Worm (Caenorhabditis elegans) whole organism, mixed stage, embryonic: ENCODE measurements around the gene ram-5.

Experiments
- blmp-1 ChIP-seq: fragments of 150-350 bp; optimal IDR thresholded peaks from 2 replicates; lab custom pipeline; 2014; ENCODE audit warnings: missing biosample characterization, missing genetic modification characterization
- ceh-43 ChIP-seq: fragments of 200-800 bp; sonication (Bioruptor generic); optimal IDR thresholded peaks from 2 replicates; lab custom pipeline; 2018; ENCODE audit warnings: mild to moderate bottlenecking, missing genetic modification characterization, moderate library complexity, missing compliant biosample characterization
- nhr-28 ChIP-seq: fragments of 150-350 bp; optimal IDR thresholded peaks from 2 replicates; lab custom pipeline; 2014; ENCODE audit warnings: missing biosample characterization, missing genetic modification characterization
- unc-62 ChIP-seq: fragments of 150-350 bp; optimal IDR thresholded peaks from 2 replicates; lab custom pipeline; 2014; ENCODE audit warnings: missing biosample characterization, missing genetic modification reagents, missing genetic modification characterization

ce11 chrX:14584335-14584734 is 34.4 kb downstream of the ram-5 start:
- TF ChIP-seq blmp-1 (tag; lab: Kevin White, UChicago) = no peak
- no peak for TF ChIP-seq ceh-43 (GFP tag; lab: Kevin White, UChicago)
- no peak for TF ChIP-seq unc-62 (GFP tag; lab: Kevin White, UChicago)
- no peak for TF ChIP-seq nhr-28 (tag; lab: Kevin White, UChicago)
